Worm (Caenorhabditis elegans): Measurements from ENCODE around the gene C23G10.1.

Gene C23G10.1

DNA sequence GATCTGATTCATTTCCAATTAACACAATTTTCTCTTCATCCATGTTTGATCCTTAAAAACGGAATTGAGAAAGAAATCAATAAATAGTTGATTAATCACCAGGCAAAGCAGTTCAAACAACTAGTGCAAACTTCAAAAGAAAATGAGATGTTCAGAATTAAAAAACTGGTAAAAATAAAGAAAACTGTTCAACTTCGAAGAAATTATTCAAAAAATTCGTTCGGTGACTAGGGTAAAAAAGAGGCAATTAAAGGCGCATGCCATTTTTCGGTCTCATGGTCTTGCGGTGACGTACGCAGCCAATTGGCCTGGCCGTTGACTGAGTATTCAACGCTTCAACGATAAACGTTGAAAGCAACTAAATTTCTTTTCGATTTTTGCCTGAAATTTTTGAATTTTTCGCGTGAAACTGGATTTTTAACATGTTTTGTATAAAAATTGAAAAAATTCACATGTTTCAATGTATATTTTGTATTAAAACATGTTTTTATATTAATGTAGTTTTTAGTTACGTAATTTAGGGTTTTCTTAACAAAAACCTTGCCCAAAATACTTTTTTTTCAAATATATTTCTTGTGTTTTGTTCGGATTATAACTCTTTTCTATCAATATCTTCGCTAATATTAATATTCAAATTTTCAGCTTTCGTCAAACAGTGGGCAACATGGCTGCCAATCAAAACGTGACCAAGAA is 2.8 kb upstream of the C23G10.1 start, which contains the start of the genes sna-3 and rps-3:
TSS of gene sna-3 (minus strand) at position 51 of the 693 bp plus-strand sequence.
TSS of gene rps-3 (plus strand) at position 643 of the 693 bp plus-strand sequence.
- TF ChIP-seq nhr-2 (tag; optimal IDR thresholded peaks at IDR 0.05) = peak; percentile 43
- TF ChIP-seq hlh-1 (tag; optimal IDR thresholded peaks at IDR 0.05) = peak; percentile 60
- peak; percentile 69 for TF ChIP-seq mls-2 (tag; optimal IDR thresholded peaks at IDR 0.05)
- no peak for TF ChIP-seq zip-8 (tag; optimal IDR thresholded peaks at IDR 0.05)
- no peak for TF ChIP-seq nhr-76 (tag; optimal IDR thresholded peaks at IDR 0.05)
- TF ChIP-seq ces-1 (GFP tag; optimal IDR thresholded peaks at IDR 0.05) = no peak
- no peak for TF ChIP-seq nhr-12 (tag; optimal IDR thresholded peaks at IDR 0.05)
- TF ChIP-seq blmp-1 (tag; optimal IDR thresholded peaks at IDR 0.05) = no peak
- TF ChIP-seq elt-3 (tag; optimal IDR thresholded peaks at IDR 0.05) = no peak
- TF ChIP-seq sptf-1 (tag; optimal IDR thresholded peaks at IDR 0.05) = peak; percentile 35
- TF ChIP-seq lsy-2 (tag; optimal IDR thresholded peaks at IDR 0.05) = peak; percentile 87
- peak; percentile 49 for TF ChIP-seq unc-120 (tag; optimal IDR thresholded peaks at IDR 0.05; ENCODE audit: poor library complexity, severe bottlenecking)
- TF ChIP-seq ceh-83 (GFP tag; optimal IDR thresholded peaks at IDR 0.05) = no peak
- TF ChIP-seq ceh-39 (tag; optimal IDR thresholded peaks at IDR 0.05) = peak; percentile 74
- no peak for TF ChIP-seq elt-1 (tag; optimal IDR thresholded peaks at IDR 0.05; ENCODE audit: borderline replicate concordance, insufficient read depth)
- peak; percentile 75 for TF ChIP-seq lin-13 (tag; optimal IDR thresholded peaks at IDR 0.05)
- no peak for TF ChIP-seq ham-2 (GFP tag; optimal IDR thresholded peaks at IDR 0.05)
- no peak for TF ChIP-seq lin-32 (GFP tag; optimal IDR thresholded peaks at IDR 0.05)
- no peak for TF ChIP-seq snpc-4 (tag; optimal IDR thresholded peaks at IDR 0.05)
- TF ChIP-seq mab-5 (tag; optimal IDR thresholded peaks at IDR 0.05) = no peak
- TF ChIP-seq nhr-237 (tag; optimal IDR thresholded peaks at IDR 0.05) = peak; percentile 63
- peak; percentile 14 for TF ChIP-seq unc-62 (GFP tag; optimal IDR thresholded peaks at IDR 0.05)
- no peak for TF ChIP-seq nhr-28 (tag; optimal IDR thresholded peaks at IDR 0.05)
- TF ChIP-seq M03D4.4 (tag; optimal IDR thresholded peaks at IDR 0.05) = no peak
- no peak for TF ChIP-seq tbx-8 (GFP tag; optimal IDR thresholded peaks at IDR 0.05)
- TF ChIP-seq ceh-43 (GFP tag; optimal IDR thresholded peaks at IDR 0.05) = no peak
- TF ChIP-seq unc-39 (tag; optimal IDR thresholded peaks at IDR 0.05) = no peak
- TF ChIP-seq bed-3 (GFP tag; optimal IDR thresholded peaks at IDR 0.05) = no peak
- no peak for TF ChIP-seq flh-1 (GFP tag; optimal IDR thresholded peaks at IDR 0.05)
- no peak for TF ChIP-seq cnd-1 (tag; optimal IDR thresholded peaks at IDR 0.05)
- TF ChIP-seq pha-4 (tag; optimal IDR thresholded peaks at IDR 0.05) = peak; percentile 32
- no peak for TF ChIP-seq drap-1 (GFP tag; optimal IDR thresholded peaks at IDR 0.05)
- no peak for TF ChIP-seq sem-2 (GFP tag; optimal IDR thresholded peaks at IDR 0.05)
- peak; percentile 83 for TF ChIP-seq mep-1 (tag; optimal IDR thresholded peaks at IDR 0.05)
- TF ChIP-seq ztf-11 (tag; optimal IDR thresholded peaks at IDR 0.05) = no peak

DNA sequence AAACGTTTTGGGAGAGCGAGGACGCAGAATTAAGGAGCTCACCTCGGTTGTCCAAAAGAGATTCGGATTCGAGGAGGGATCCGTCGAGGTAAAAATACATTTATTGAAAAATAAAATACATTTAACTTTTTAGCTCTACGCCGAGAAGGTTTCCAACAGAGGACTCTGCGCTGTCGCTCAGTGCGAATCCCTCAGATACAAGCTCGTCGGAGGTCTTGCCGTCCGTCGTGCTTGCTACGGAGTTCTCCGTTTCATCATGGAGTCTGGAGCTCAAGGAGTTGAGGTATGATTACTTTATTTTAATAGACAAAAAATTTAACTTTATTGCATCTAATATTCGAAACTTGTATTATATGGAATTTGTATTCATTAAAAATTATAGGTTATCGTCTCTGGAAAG is 2.0 kb upstream of the C23G10.1 start:
- TF ChIP-seq hlh-1 (tag; optimal IDR thresholded peaks at IDR 0.05) (no peak), unc-62 (GFP tag; optimal IDR thresholded peaks at IDR 0.05) (no peak), elt-1 (tag; optimal IDR thresholded peaks at IDR 0.05; ENCODE audit: borderline replicate concordance, insufficient read depth) (no peak), nhr-28 (tag; optimal IDR thresholded peaks at IDR 0.05) (no peak), drap-1 (GFP tag; optimal IDR thresholded peaks at IDR 0.05) (no peak), mab-5 (tag; optimal IDR thresholded peaks at IDR 0.05) (no peak), ham-2 (GFP tag; optimal IDR thresholded peaks at IDR 0.05) (no peak), ztf-11 (tag; optimal IDR thresholded peaks at IDR 0.05) (no peak), sem-2 (GFP tag; optimal IDR thresholded peaks at IDR 0.05) (no peak), pha-4 (tag; optimal IDR thresholded peaks at IDR 0.05) (no peak), elt-3 (tag; optimal IDR thresholded peaks at IDR 0.05) (no peak), M03D4.4 (tag; optimal IDR thresholded peaks at IDR 0.05) (no peak), blmp-1 (tag; optimal IDR thresholded peaks at IDR 0.05) (no peak), nhr-12 (tag; optimal IDR thresholded peaks at IDR 0.05) (no peak), snpc-4 (tag; optimal IDR thresholded peaks at IDR 0.05) (no peak), zip-8 (tag; optimal IDR thresholded peaks at IDR 0.05) (no peak), flh-1 (GFP tag; optimal IDR thresholded peaks at IDR 0.05) (no peak), mls-2 (tag; optimal IDR thresholded peaks at IDR 0.05) (no peak), nhr-76 (tag; optimal IDR thresholded peaks at IDR 0.05) (no peak)

DNA sequence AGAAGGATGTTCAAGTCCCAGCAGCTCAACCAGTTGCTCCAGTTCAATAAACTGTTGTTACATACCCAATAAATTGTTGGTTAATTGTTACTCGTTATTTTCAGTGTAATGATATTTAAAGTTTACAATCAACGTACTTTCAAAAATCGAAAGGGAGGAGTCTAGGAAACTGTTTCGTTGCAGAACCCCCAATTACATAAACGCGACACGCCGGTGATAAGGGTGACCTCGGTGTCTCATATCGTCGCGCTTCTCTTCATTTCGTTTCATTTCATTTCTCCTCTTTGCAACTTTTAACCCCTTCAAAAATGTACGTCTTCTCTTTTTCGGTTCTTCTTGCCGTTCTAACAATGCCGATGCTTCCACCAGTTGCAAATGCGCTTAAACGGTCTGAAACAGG is 1.2 kb upstream of the C23G10.1 start, which contains the start of gene C23G10.2:
TSS of gene C23G10.2 (plus strand) at position 184 of the 400 bp plus-strand sequence.
- no peak for TF ChIP-seq mls-2 (tag; optimal IDR thresholded peaks at IDR 0.05)
- TF ChIP-seq nhr-28 (tag; optimal IDR thresholded peaks at IDR 0.05) = no peak
- no peak for TF ChIP-seq hlh-1 (tag; optimal IDR thresholded peaks at IDR 0.05)

Measured in whole organism, mixed stage, embryonic.